Worm (Caenorhabditis elegans): Measurements from ENCODE around the gene F17C11.4.

Gene F17C11.4

ce11 chrV:10961448-10961870 lies 9.8 kb downstream of the F17C11.4 start:
- no peak for TF ChIP-seq unc-62 (GFP tag; optimal IDR thresholded peaks at IDR 0.05)

- TF ChIP-seq unc-62 (GFP tag; optimal IDR thresholded peaks at IDR 0.05): no peak
Measured at ce11 chrV:10965501-10965900, 13.8 kb downstream of the F17C11.4 start, which contains the start of the genes ctf-4 and eef-1G. Gene ctf-4 (minus strand): TSS chrV:10965539. Gene eef-1G (plus strand): TSS chrV:10965719.

ce11 chrV:10966874-10967273 lies 15.2 kb downstream of the F17C11.4 start:
- no peak for TF ChIP-seq unc-62 (GFP tag; optimal IDR thresholded peaks at IDR 0.05)

ce11 chrV:10967594-10968273 lies 16.1 kb downstream of the F17C11.4 start:
- no peak for TF ChIP-seq unc-62 (GFP tag; optimal IDR thresholded peaks at IDR 0.05)

- no peak for TF ChIP-seq unc-62 (GFP tag; optimal IDR thresholded peaks at IDR 0.05)
Measured at ce11 chrV:10970070-10970469, 18.4 kb downstream of the F17C11.4 start, which contains the start of gene F17C11.22. Gene F17C11.22 (minus strand): TSS chrV:10970170.

ce11 chrV:10970930-10971329 lies 19.3 kb downstream of the F17C11.4 start:
- no peak for TF ChIP-seq unc-62 (GFP tag; optimal IDR thresholded peaks at IDR 0.05)

- TF ChIP-seq unc-62 (GFP tag; optimal IDR thresholded peaks at IDR 0.05): no peak
Measured at ce11 chrV:10975091-10975490, 23.4 kb downstream of the F17C11.4 start.

ce11 chrV:10981113-10981512 lies 29.5 kb downstream of the F17C11.4 start, which contains the start of gene fig-1:
Gene fig-1 (minus strand): TSS chrV:10981213.
- no peak for TF ChIP-seq unc-62 (GFP tag; optimal IDR thresholded peaks at IDR 0.05)

ce11 chrV:10991789-10992188 lies 40.1 kb downstream of the F17C11.4 start, which contains the start of gene frpr-9:
Gene frpr-9 (plus strand): TSS chrV:10992089.
- TF ChIP-seq unc-62 (GFP tag; optimal IDR thresholded peaks at IDR 0.05): no peak

- no peak for TF ChIP-seq unc-62 (GFP tag; optimal IDR thresholded peaks at IDR 0.05)
Measured at ce11 chrV:10998797-10999196, 47.1 kb downstream of the F17C11.4 start, which contains the start of gene F53B7.7. Gene F53B7.7 (plus strand): TSS chrV:10999097.

ce11 chrV:11000650-11001049 lies 49.0 kb downstream of the F17C11.4 start, which contains the start of gene isy-1:
Gene isy-1 (minus strand): TSS chrV:11000699.
- TF ChIP-seq unc-62 (GFP tag; optimal IDR thresholded peaks at IDR 0.05): no peak

- TF ChIP-seq unc-62 (GFP tag; optimal IDR thresholded peaks at IDR 0.05): no peak
Measured at ce11 chrV:11002434-11002833, 50.8 kb downstream of the F17C11.4 start, which contains the start of gene F53B7.4. Gene F53B7.4 (minus strand): TSS chrV:11002534.

Measured in whole organism, dauer.